Worm (Caenorhabditis elegans): ENCODE data around the gene nspb-11.

- TF ChIP-seq elt-3 (tag; optimal IDR thresholded peaks at IDR 0.05), result no peak
- TF ChIP-seq elt-1 (tag; optimal IDR thresholded peaks at IDR 0.05; ENCODE audit: borderline replicate concordance, insufficient read depth), result no peak
- TF ChIP-seq ztf-11 (tag; optimal IDR thresholded peaks at IDR 0.05), result no peak
- no peak for TF ChIP-seq ceh-43 (GFP tag; optimal IDR thresholded peaks at IDR 0.05)
- TF ChIP-seq blmp-1 (tag; optimal IDR thresholded peaks at IDR 0.05), result no peak
- no peak for TF ChIP-seq snpc-4 (tag; optimal IDR thresholded peaks at IDR 0.05)
- no peak for TF ChIP-seq M03D4.4 (tag; optimal IDR thresholded peaks at IDR 0.05)
These were observed 32.0 kb downstream of the nspb-11 start for ce11 chrII:12939161-12939560.
